Worm (Caenorhabditis elegans) whole organism, young adult: ENCODE results near the gene cdr-6.

ENCODE experiments used
- F52B5.7 ChIP-seq: sonication (generic microtip); optimal IDR thresholded peaks from 2 replicates; lab custom pipeline; 2016; ENCODE audit warnings: mild to moderate bottlenecking, missing genetic modification characterization, missing compliant biosample characterization
- ccch-3 ChIP-seq: fragments of 200-800 bp; sonication (Bioruptor generic); optimal IDR thresholded peaks from 2 replicates; lab custom pipeline; 2018; ENCODE audit warnings: mild to moderate bottlenecking, missing genetic modification characterization, missing compliant biosample characterization
- ets-4 ChIP-seq: fragments of 200-800 bp; sonication (Bioruptor generic); optimal IDR thresholded peaks from 2 replicates; lab custom pipeline; 2018; ENCODE audit warnings: mild to moderate bottlenecking, missing genetic modification characterization, missing compliant biosample characterization
- lin-26 ChIP-seq: fragments of 200-800 bp; sonication (Bioruptor generic); IDR thresholded peaks from 2 replicates; pipeline ENCODE4 v1.3.6; 2022; ENCODE audit warnings: missing genetic modification reagents, missing genetic modification characterization, missing compliant biosample characterization
- lir-1 ChIP-seq: fragments of 200-800 bp; sonication (Bioruptor generic); conservative IDR thresholded peaks from 2 replicates; pipeline ENCODE4 v1.3.6; 2022; ENCODE audit warnings: missing genetic modification reagents, missing genetic modification characterization, missing compliant biosample characterization
- mel-28 ChIP-seq: sonication (generic microtip); optimal IDR thresholded peaks from 2 replicates; lab custom pipeline; 2016; ENCODE audit warnings: borderline replicate concordance, mild to moderate bottlenecking, missing genetic modification characterization, missing compliant biosample characterization
- nfya-1 ChIP-seq: sonication (generic microtip); optimal IDR thresholded peaks from 2 replicates; lab custom pipeline; 2017; ENCODE audit warnings: antibody characterized with exemption, missing compliant biosample characterization, missing genetic modification characterization, borderline replicate concordance; ENCODE audit not compliant: insufficient read depth
- pha-4 ChIP-seq: fragments of 150-350 bp; sonication (generic microtip); optimal IDR thresholded peaks from 2 replicates; lab custom pipeline; 2014; ENCODE audit warnings: missing biosample characterization, missing genetic modification reagents, missing genetic modification characterization
- rec-8 ChIP-seq, 2 experiments: sonication (generic microtip); optimal IDR thresholded peaks; 2 replicates each; lab custom pipeline; 2016; ENCODE audit warnings: mild to moderate bottlenecking in 2 of 2, missing genetic modification characterization in 2 of 2, missing genetic modification reagents in 2 of 2, missing genotype in 2 of 2, missing biosample characterization in 1 of 2, missing compliant biosample characterization in 1 of 2, moderate library complexity in 1 of 2
- ztf-18 ChIP-seq: sonication (generic microtip); optimal IDR thresholded peaks from 2 replicates; lab custom pipeline; 2016; ENCODE audit warnings: missing genotype, mild to moderate bottlenecking, missing genetic modification characterization, missing compliant biosample characterization
- ztf-3 ChIP-seq: fragments of 200-800 bp; sonication (Bioruptor generic); optimal IDR thresholded peaks from 2 replicates; lab custom pipeline; 2018; ENCODE audit warnings: mild to moderate bottlenecking, missing genetic modification characterization, missing compliant biosample characterization

ce11 chrV:12410416-12411001 is 3.0 kb downstream of the cdr-6 start, which contains the start of gene hrg-2:
- TF ChIP-seq lir-1 (GFP tag; lab: Robert Waterston, UW) (no peak), lin-26 (GFP tag; lab: Robert Waterston, UW) (no peak), rec-8 (tag; optimal IDR thresholded peaks at IDR 0.05; lab: Kevin White, UChicago) (no peak), pha-4 (no peak), ets-4 (GFP tag; lab: Kevin White, UChicago) (no peak), ztf-3 (GFP tag; lab: Kevin White, UChicago) (no peak), F52B5.7 (tag; lab: Kevin White, UChicago) (no peak), ccch-3 (GFP tag; lab: Kevin White, UChicago) (no peak), ztf-18 (no peak), nfya-1 (tag; lab: Kevin White, UChicago) (no peak), mel-28 (tag; lab: Kevin White, UChicago) (no peak)
